Worm (Caenorhabditis elegans) whole organism, midembryonic: ENCODE measurements around the gene C30F2.4.

Experiments used
- T22C8.4 ChIP-seq: fragments of 200-800 bp; sonication (Bioruptor generic); IDR thresholded peaks from 2 replicates; pipeline ENCODE4 v1.3.6; 2022; ENCODE audit warnings: missing genetic modification characterization, missing compliant biosample characterization
- cog-1 ChIP-seq: sonication (generic microtip); optimal IDR thresholded peaks from 2 replicates; lab custom pipeline; 2016; ENCODE audit warnings: missing genetic modification characterization, missing compliant biosample characterization
- flt-1 ChIP-seq: fragments of 200-800 bp; sonication (Bioruptor generic); IDR thresholded peaks from 2 replicates; pipeline ENCODE4 v1.3.6; 2022; ENCODE audit warnings: missing genetic modification characterization, missing compliant biosample characterization
- klf-2 ChIP-seq: fragments of 200-800 bp; sonication (Bioruptor generic); conservative IDR thresholded peaks from 2 replicates; pipeline ENCODE4 v1.3.6; 2022; ENCODE audit warnings: missing genetic modification reagents, missing genetic modification characterization, missing compliant biosample characterization
- med-1 ChIP-seq: sonication (generic microtip); optimal IDR thresholded peaks from 2 replicates; lab custom pipeline; 2017; ENCODE audit warnings: missing genetic modification characterization, mild to moderate bottlenecking, missing compliant biosample characterization, antibody characterized with exemption, missing genetic modification reagents; ENCODE audit not compliant: insufficient read depth
- ref-1 ChIP-seq: fragments of 200-800 bp; sonication (Bioruptor generic); conservative IDR thresholded peaks from 2 replicates; pipeline ENCODE4 v1.3.6; 2022; ENCODE audit warnings: missing genetic modification reagents, missing genetic modification characterization, missing compliant biosample characterization
- tab-1 ChIP-seq: fragments of 200-800 bp; sonication (Bioruptor generic); IDR thresholded peaks from 2 replicates; pipeline ENCODE4 v1.3.6; 2022; ENCODE audit warnings: missing genetic modification characterization, missing compliant biosample characterization
- ztf-23 ChIP-seq: fragments of 200-800 bp; sonication (Bioruptor generic); IDR thresholded peaks from 2 replicates; pipeline ENCODE4 v1.3.6; 2022; ENCODE audit warnings: missing genetic modification reagents, missing genetic modification characterization, missing compliant biosample characterization

ce11 chrX:16122628-16123027, 46.3 kb upstream of the C30F2.4 start:
- TF ChIP-seq ref-1 (GFP tag; lab: Robert Waterston, UW) (no peak), med-1 (no peak), flt-1 (no peak), tab-1 (no peak), T22C8.4 (GFP tag; lab: Robert Waterston, UW) (no peak), cog-1 (tag; lab: Kevin White, UChicago) (no peak), ztf-23 (GFP tag; lab: Robert Waterston, UW) (no peak), klf-2 (no peak)
